Worm (Caenorhabditis elegans): Measurements from ENCODE around the gene T07E3.3.

DNA sequence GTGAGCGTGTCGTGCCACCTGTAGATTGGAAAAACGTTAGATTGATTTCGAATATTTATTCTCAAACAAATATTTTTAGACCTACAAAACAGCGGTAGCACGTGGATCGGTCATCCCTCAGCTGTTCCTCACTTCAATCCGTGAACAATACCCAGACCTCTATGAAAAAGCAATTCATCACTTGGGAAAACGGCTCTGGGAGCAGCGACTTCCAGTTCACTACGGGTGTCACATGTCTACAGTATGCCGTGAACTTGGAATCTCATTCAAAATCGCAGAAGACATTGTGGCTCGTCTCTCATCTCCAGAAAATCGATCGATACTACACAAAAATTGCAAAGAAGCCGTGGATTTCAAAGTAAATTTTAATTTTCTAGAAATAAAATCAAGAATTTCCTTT is 791 bp downstream of the T07E3.3 start:
- TF ChIP-seq T23F11.4 (GFP tag; optimal IDR thresholded peaks at IDR 0.05) (no peak), nfya-1 (tag; optimal IDR thresholded peaks at IDR 0.05) (no peak), ceh-48 (tag; optimal IDR thresholded peaks at IDR 0.05) (no peak), dve-1 (tag; optimal IDR thresholded peaks at IDR 0.05) (no peak)

Measured in whole organism, late embryonic.